Worm (Caenorhabditis elegans) whole organism, young adult: ENCODE data around the gene srh-41.

Source experiments
- B0019.2 ChIP-seq: fragments of 200-800 bp; sonication (Bioruptor generic); conservative IDR thresholded peaks from 2 replicates; pipeline ENCODE4 v1.3.6; 2022; ENCODE audit warnings: missing genetic modification reagents, missing genetic modification characterization, missing compliant biosample characterization
- B0261.1 ChIP-seq: sonication (generic microtip); optimal IDR thresholded peaks from 2 replicates; lab custom pipeline; 2016; ENCODE audit warnings: mild to moderate bottlenecking, missing genetic modification characterization, moderate library complexity, missing compliant biosample characterization
- C06A6.2 ChIP-seq: fragments of 200-800 bp; sonication (Bioruptor generic); conservative IDR thresholded peaks from 2 replicates; pipeline ENCODE4 v1.3.6; 2022; ENCODE audit warnings: missing genetic modification characterization, missing compliant biosample characterization
- C17E4.6 ChIP-seq: fragments of 200-800 bp; sonication (Bioruptor generic); IDR thresholded peaks from 2 replicates; pipeline ENCODE4 v1.3.6; 2022; ENCODE audit warnings: missing genetic modification reagents, missing genetic modification characterization, missing compliant biosample characterization
- D2030.7 ChIP-seq: fragments of 200-800 bp; sonication (Bioruptor generic); IDR thresholded peaks from 2 replicates; pipeline ENCODE4 v1.3.6; 2022; ENCODE audit warnings: missing genetic modification reagents, missing genetic modification characterization, missing compliant biosample characterization
- F22D6.2 ChIP-seq: sonication (generic microtip); optimal IDR thresholded peaks from 2 replicates; lab custom pipeline; 2016; ENCODE audit warnings: mild to moderate bottlenecking, missing genetic modification characterization, missing compliant biosample characterization
- F23B12.7 ChIP-seq: sonication (generic microtip); optimal IDR thresholded peaks from 2 replicates; lab custom pipeline; 2017; ENCODE audit warnings: missing genetic modification characterization, mild to moderate bottlenecking, missing compliant biosample characterization, antibody characterized with exemption, moderate library complexity; ENCODE audit not compliant: insufficient read depth
- F49E8.2 ChIP-seq: sonication (generic microtip); optimal IDR thresholded peaks from 3 replicates; lab custom pipeline; 2017; ENCODE audit warnings: missing genetic modification characterization, mild to moderate bottlenecking, missing compliant biosample characterization, antibody characterized with exemption, moderate library complexity; ENCODE audit not compliant: insufficient read depth
- F52B5.7 ChIP-seq: sonication (generic microtip); optimal IDR thresholded peaks from 2 replicates; lab custom pipeline; 2016; ENCODE audit warnings: mild to moderate bottlenecking, missing genetic modification characterization, missing compliant biosample characterization
- K11D2.4 ChIP-seq: fragments of 200-800 bp; sonication (Bioruptor generic); IDR thresholded peaks from 2 replicates; pipeline ENCODE4 v1.3.6; 2022; ENCODE audit warnings: missing genetic modification reagents, missing genetic modification characterization, missing compliant biosample characterization
- K12H6.12 ChIP-seq: fragments of 200-800 bp; sonication (Bioruptor generic); optimal IDR thresholded peaks from 2 replicates; lab custom pipeline; 2018; ENCODE audit warnings: mild to moderate bottlenecking, missing genetic modification characterization, missing compliant biosample characterization
- Y53F4B.3 ChIP-seq: fragments of 200-800 bp; sonication (Bioruptor generic); IDR thresholded peaks from 2 replicates; pipeline ENCODE4 v1.3.6; 2022; ENCODE audit warnings: missing genetic modification reagents, missing genetic modification characterization, missing compliant biosample characterization
- ama-1 ChIP-seq, 3 experiments: fragments of 150-350 bp in 1 of 3; sonication (generic microtip) in 2 of 3; optimal IDR thresholded peaks; 2 replicates each; lab custom pipeline; 2014 to 2018; ENCODE audit warnings: missing biosample characterization in 2 of 3, missing genetic modification characterization in 2 of 3, missing genetic modification reagents in 2 of 3
- aptf-3 ChIP-seq: fragments of 200-800 bp; sonication (Bioruptor generic); IDR thresholded peaks from 2 replicates; pipeline ENCODE4 v1.3.6; 2022; ENCODE audit warnings: missing genetic modification characterization, missing compliant biosample characterization
- attf-5 ChIP-seq: fragments of 200-800 bp; sonication (Bioruptor generic); optimal IDR thresholded peaks from 2 replicates; lab custom pipeline; 2018; ENCODE audit warnings: mild to moderate bottlenecking, missing genetic modification characterization, missing compliant biosample characterization
- attf-6 ChIP-seq: fragments of 200-800 bp; sonication (Bioruptor generic); IDR thresholded peaks from 2 replicates; pipeline ENCODE4 v1.3.6; 2022; ENCODE audit warnings: missing genetic modification reagents, missing genetic modification characterization, missing compliant biosample characterization
- cebp-2 ChIP-seq: fragments of 200-800 bp; sonication (Bioruptor generic); IDR thresholded peaks from 2 replicates; pipeline ENCODE4 v1.3.6; 2022; ENCODE audit warnings: missing genetic modification characterization, missing compliant biosample characterization
- ceh-100 ChIP-seq: fragments of 200-800 bp; sonication (Bioruptor generic); IDR thresholded peaks from 2 replicates; pipeline ENCODE4 v1.3.6; 2022; ENCODE audit warnings: missing genetic modification reagents, missing genetic modification characterization, missing compliant biosample characterization
- ceh-27 ChIP-seq: fragments of 200-800 bp; sonication (Bioruptor generic); optimal IDR thresholded peaks from 2 replicates; lab custom pipeline; 2018; ENCODE audit warnings: mild to moderate bottlenecking, missing genetic modification characterization, moderate library complexity, missing compliant biosample characterization
- die-1 ChIP-seq: sonication (generic microtip); optimal IDR thresholded peaks from 2 replicates; lab custom pipeline; 2016; ENCODE audit warnings: missing genotype, mild to moderate bottlenecking, missing genetic modification characterization, missing compliant biosample characterization
- dox-1 ChIP-seq: fragments of 200-800 bp; sonication (Bioruptor generic); IDR thresholded peaks from 2 replicates; pipeline ENCODE4 v1.3.6; 2022; ENCODE audit warnings: missing genetic modification reagents, missing genetic modification characterization, missing compliant biosample characterization
- dpff-1 ChIP-seq: sonication (generic microtip); optimal IDR thresholded peaks from 2 replicates; lab custom pipeline; 2017; ENCODE audit warnings: mild to moderate bottlenecking, missing genetic modification characterization, missing compliant biosample characterization
- dpl-1 ChIP-seq: fragments of 150-350 bp; optimal IDR thresholded peaks from 2 replicates; lab custom pipeline; 2014; ENCODE audit warnings: missing biosample characterization, missing genetic modification reagents, missing genetic modification characterization
- efl-1 ChIP-seq: fragments of 150-350 bp; optimal IDR thresholded peaks from 2 replicates; lab custom pipeline; 2014; ENCODE audit warnings: missing biosample characterization, missing genetic modification reagents, missing genetic modification characterization
- egl-18 ChIP-seq: fragments of 200-800 bp; sonication (Bioruptor generic); IDR thresholded peaks from 2 replicates; pipeline ENCODE4 v1.3.6; 2022; ENCODE audit warnings: missing genetic modification reagents, missing genetic modification characterization, missing compliant biosample characterization
- gei-17 ChIP-seq: fragments of 200-800 bp; sonication (Bioruptor generic); optimal IDR thresholded peaks from 2 replicates; lab custom pipeline; 2018; ENCODE audit warnings: mild to moderate bottlenecking, missing genetic modification characterization, missing compliant biosample characterization
- hmg-1.2 ChIP-seq: fragments of 200-800 bp; sonication (Bioruptor generic); IDR thresholded peaks from 2 replicates; pipeline ENCODE4 v1.3.6; 2022; ENCODE audit warnings: missing genetic modification reagents, missing genetic modification characterization, missing compliant biosample characterization
- hmg-20 ChIP-seq: fragments of 200-800 bp; sonication (Bioruptor generic); IDR thresholded peaks from 2 replicates; pipeline ENCODE4 v1.3.6; 2022; ENCODE audit warnings: missing genetic modification reagents, missing genetic modification characterization, missing compliant biosample characterization
- lag-1 ChIP-seq: fragments of 200-800 bp; sonication (Bioruptor generic); IDR thresholded peaks from 2 replicates; pipeline ENCODE4 v1.3.6; 2022; ENCODE audit warnings: missing genetic modification reagents, missing genetic modification characterization, missing compliant biosample characterization
- let-607 ChIP-seq, 2 experiments: fragments of 200-800 bp in 1 of 2; sonication (Bioruptor generic) in 1 of 2; sonication (generic microtip) in 1 of 2; optimal IDR thresholded peaks; 2 replicates each; lab custom pipeline; 2016 to 2018; ENCODE audit warnings: mild to moderate bottlenecking in 2 of 2, missing compliant biosample characterization in 2 of 2, missing genetic modification characterization in 2 of 2, moderate library complexity in 2 of 2, missing genotype in 1 of 2
- lin-40 ChIP-seq: sonication (generic microtip); optimal IDR thresholded peaks from 2 replicates; lab custom pipeline; 2016; ENCODE audit warnings: missing genetic modification characterization, mild to moderate bottlenecking, missing compliant biosample characterization, missing genotype, missing genetic modification reagents
- lir-1 ChIP-seq: fragments of 200-800 bp; sonication (Bioruptor generic); conservative IDR thresholded peaks from 2 replicates; pipeline ENCODE4 v1.3.6; 2022; ENCODE audit warnings: missing genetic modification reagents, missing genetic modification characterization, missing compliant biosample characterization
- madf-8 ChIP-seq: fragments of 200-800 bp; sonication (Bioruptor generic); conservative IDR thresholded peaks from 2 replicates; pipeline ENCODE4 v1.3.6; 2022; ENCODE audit warnings: missing genetic modification reagents, missing genetic modification characterization, missing compliant biosample characterization
- mcd-1 ChIP-seq: fragments of 200-800 bp; sonication (Bioruptor generic); IDR thresholded peaks from 2 replicates; pipeline ENCODE4 v1.3.6; 2022; ENCODE audit warnings: missing genetic modification reagents, missing genetic modification characterization, missing compliant biosample characterization
- nfyb-1 ChIP-seq: fragments of 200-800 bp; sonication (Bioruptor generic); IDR thresholded peaks from 2 replicates; pipeline ENCODE4 v1.3.6; 2022; ENCODE audit warnings: missing genetic modification reagents, missing genetic modification characterization, missing compliant biosample characterization
- nhr-90 ChIP-seq: sonication (generic microtip); optimal IDR thresholded peaks from 2 replicates; lab custom pipeline; 2016; ENCODE audit warnings: missing genotype, mild to moderate bottlenecking, missing genetic modification characterization, missing compliant biosample characterization
- rpc-1 ChIP-seq, 2 experiments: fragments of 150-350 bp in 1 of 2; sonication (generic microtip) in 1 of 2; optimal IDR thresholded peaks; 2 replicates each; lab custom pipeline; 2014 to 2018; ENCODE audit warnings: missing biosample characterization in 1 of 2, missing genetic modification characterization in 1 of 2, missing genetic modification reagents in 1 of 2, missing genotype in 1 of 2
- sea-2 ChIP-seq: fragments of 200-800 bp; sonication (Bioruptor generic); IDR thresholded peaks from 2 replicates; pipeline ENCODE4 v1.3.6; 2022; ENCODE audit warnings: missing genetic modification characterization, missing compliant biosample characterization
- snpc-1.1 ChIP-seq: sonication (generic microtip); optimal IDR thresholded peaks from 2 replicates; lab custom pipeline; 2017; ENCODE audit warnings: missing genetic modification characterization, mild to moderate bottlenecking, missing compliant biosample characterization, antibody characterized with exemption, moderate library complexity, missing genotype, missing genetic modification reagents; ENCODE audit not compliant: insufficient read depth
- snpc-4 ChIP-seq, 5 experiments: fragments of 150-350 bp in 1 of 5; sonication (generic microtip) in 4 of 5; optimal IDR thresholded peaks; 2 replicates each; lab custom pipeline; 2014 to 2018; ENCODE audit warnings: missing genetic modification characterization in 5 of 5, missing biosample characterization in 3 of 5, antibody characterized with exemption in 2 of 5, mild to moderate bottlenecking in 2 of 5, missing compliant biosample characterization in 2 of 5, missing genotype in 2 of 5, moderate library complexity in 2 of 5, missing genetic modification reagents in 1 of 5
- zfh-2 ChIP-seq: fragments of 200-800 bp; sonication (Bioruptor generic); conservative IDR thresholded peaks from 2 replicates; pipeline ENCODE4 v1.3.6; 2022; ENCODE audit warnings: missing genetic modification reagents, missing genetic modification characterization, missing compliant biosample characterization
- ztf-18 ChIP-seq: sonication (generic microtip); optimal IDR thresholded peaks from 2 replicates; lab custom pipeline; 2016; ENCODE audit warnings: missing genotype, mild to moderate bottlenecking, missing genetic modification characterization, missing compliant biosample characterization
- ztf-6 ChIP-seq: fragments of 200-800 bp; sonication (Bioruptor generic); IDR thresholded peaks from 2 replicates; pipeline ENCODE4 v1.3.6; 2022; ENCODE audit warnings: missing genetic modification reagents, missing genetic modification characterization, missing compliant biosample characterization

Gene srh-41

ce11 chrII:14247227-14247626, 40.0 kb downstream of the srh-41 start (continued):
- 0 out of 2 replicates have a peak, but pooled peaks have one; percentile 45 for TF ChIP-seq C17E4.6 (GFP tag; lab: Robert Waterston, UW)
- peak; percentile 85 for TF ChIP-seq dox-1
- TF ChIP-seq, all 124 proteins: peak for 30

ce11 chrII:14244457-14245254, 42.5 kb downstream of the srh-41 start:
- no peak for TF ChIP-seq gei-17
- TF ChIP-seq lin-40 (tag; lab: Kevin White, UChicago) = peak; percentile 20
- no peak; the same call in 1 of the 2 replicates for TF ChIP-seq zfh-2
- no peak for TF ChIP-seq F52B5.7
- TF ChIP-seq snpc-1.1 = peak; percentile 71
- no peak for TF ChIP-seq nhr-90 (tag; lab: Kevin White, UChicago)
- TF ChIP-seq sea-2 (GFP tag; lab: Robert Waterston, UW) = no peak
- no peak for TF ChIP-seq aptf-3
- peak in 1 of 2 experiments; percentile 15 for TF ChIP-seq let-607 (tag; optimal IDR thresholded peaks at IDR 0.05; lab: Kevin White, UChicago)
- peak; percentile 75 for TF ChIP-seq attf-6
- peak; percentile 73 for TF ChIP-seq mcd-1 (GFP tag; lab: Robert Waterston, UW)
- no peak for TF ChIP-seq die-1 (tag; lab: Kevin White, UChicago)
- no peak for TF ChIP-seq egl-18 (GFP tag; lab: Robert Waterston, UW)
- no peak for TF ChIP-seq nfyb-1 (GFP tag; lab: Robert Waterston, UW)
- TF ChIP-seq dpl-1 (GFP tag; lab: Kevin White, UChicago) = peak; percentile 65
- TF ChIP-seq D2030.7 (GFP tag; lab: Robert Waterston, UW) = peak; percentile 94
- no peak for TF ChIP-seq B0019.2
- TF ChIP-seq K12H6.12 = peak; percentile 15
- no peak for TF ChIP-seq snpc-4 (GFP tag; optimal IDR thresholded peaks at IDR 0.05; lab: Kevin White, UChicago)
- TF ChIP-seq snpc-4 (tag; optimal IDR thresholded peaks at IDR 0.05; lab: Kevin White, UChicago) = peak in 2 of 4 experiments; percentile 17 to 60
- TF ChIP-seq efl-1 (GFP tag; lab: Kevin White, UChicago) = peak; percentile 68
- peak; percentile 56; the same call in 1 of the 2 replicates for TF ChIP-seq lir-1 (GFP tag; lab: Robert Waterston, UW)
- TF ChIP-seq Y53F4B.3 (GFP tag; lab: Robert Waterston, UW) = peak; percentile 56
- no peak for TF ChIP-seq C06A6.2 (GFP tag; lab: Robert Waterston, UW)
- no peak for TF ChIP-seq F22D6.2 (tag; lab: Kevin White, UChicago)
- no peak for TF ChIP-seq attf-5 (GFP tag; lab: Kevin White, UChicago)
- no peak for TF ChIP-seq rpc-1 (optimal IDR thresholded peaks at IDR 0.05; lab: Kevin White, UChicago)
- TF ChIP-seq rpc-1 (tag; optimal IDR thresholded peaks at IDR 0.05; lab: Kevin White, UChicago) = no peak
- peak; percentile 76 for TF ChIP-seq dox-1
- TF ChIP-seq ztf-6 (GFP tag; lab: Robert Waterston, UW) = no peak
- TF ChIP-seq F49E8.2 = peak; percentile 65
- TF ChIP-seq ztf-18 (tag; lab: Kevin White, UChicago) = peak; percentile 70
- no peak for TF ChIP-seq dpff-1 (tag; lab: Kevin White, UChicago)
- TF ChIP-seq ceh-100 (GFP tag; lab: Robert Waterston, UW) = peak; percentile 68
- no peak for TF ChIP-seq cebp-2 (GFP tag; lab: Robert Waterston, UW)
- no peak for TF ChIP-seq ceh-27 (GFP tag; lab: Kevin White, UChicago)
- no peak for TF ChIP-seq B0261.1
- TF ChIP-seq hmg-20 (GFP tag; lab: Robert Waterston, UW) = 0 out of 2 replicates have a peak, but pooled peaks have one; percentile 7
- TF ChIP-seq lag-1 (GFP tag; lab: Robert Waterston, UW) = no peak
- peak; percentile 95 for TF ChIP-seq hmg-1.2 (GFP tag; lab: Robert Waterston, UW)
- no peak for TF ChIP-seq ama-1 (optimal IDR thresholded peaks at IDR 0.05; lab: Kevin White, UChicago)
- TF ChIP-seq ama-1 (GFP tag; optimal IDR thresholded peaks at IDR 0.05; lab: Kevin White, UChicago) = no peak
- TF ChIP-seq madf-8 (GFP tag; lab: Robert Waterston, UW) = peak; percentile 97
- no peak for TF ChIP-seq K11D2.4
- no peak for TF ChIP-seq F23B12.7 (tag; lab: Kevin White, UChicago)
